Worm (Caenorhabditis elegans): ENCODE data around the gene C18B2.5.

Gene C18B2.5

ce11 chrX:3602622-3603021, 8.3 kb downstream of the C18B2.5 start:
- no peak for TF ChIP-seq tab-1 (GFP tag; IDR thresholded peaks at IDR 0.05)
- no peak for TF ChIP-seq klf-2 (GFP tag; conservative IDR thresholded peaks at IDR 0.05)
- no peak for TF ChIP-seq ref-1 (GFP tag; conservative IDR thresholded peaks at IDR 0.05)
- TF ChIP-seq cog-1 (tag; optimal IDR thresholded peaks at IDR 0.05) = no peak

ce11 chrX:3601531-3601930, 9.4 kb downstream of the C18B2.5 start, which contains the start of gene C18B2.3:
C18B2.3 (plus strand) TSS chrX:3601831.
- TF ChIP-seq ref-1 (GFP tag; conservative IDR thresholded peaks at IDR 0.05) = no peak
- TF ChIP-seq med-1 (GFP tag; optimal IDR thresholded peaks at IDR 0.05; ENCODE audit: insufficient read depth) = no peak
- TF ChIP-seq flt-1 (GFP tag; IDR thresholded peaks at IDR 0.05) = no peak

- TF ChIP-seq flt-1 (GFP tag; IDR thresholded peaks at IDR 0.05) = no peak
- no peak for TF ChIP-seq ref-1 (GFP tag; conservative IDR thresholded peaks at IDR 0.05)
- TF ChIP-seq ztf-29 (GFP tag; IDR thresholded peaks at IDR 0.05) = no peak
- no peak for TF ChIP-seq cog-1 (tag; optimal IDR thresholded peaks at IDR 0.05)
- no peak for TF ChIP-seq med-1 (GFP tag; optimal IDR thresholded peaks at IDR 0.05; ENCODE audit: insufficient read depth)
- TF ChIP-seq T22C8.4 (GFP tag; IDR thresholded peaks at IDR 0.05) = no peak
- TF ChIP-seq tab-1 (GFP tag; IDR thresholded peaks at IDR 0.05) = no peak
- no peak for TF ChIP-seq ztf-23 (GFP tag; IDR thresholded peaks at IDR 0.05)
- TF ChIP-seq klf-2 (GFP tag; conservative IDR thresholded peaks at IDR 0.05) = no peak
Measured at ce11 chrX:3600390-3600789, 10.5 kb downstream of the C18B2.5 start, which contains the start of gene cgr-1. cgr-1 (minus strand) TSS chrX:3600457.

ce11 chrX:3599860-3600259, 11.0 kb downstream of the C18B2.5 start:
- TF ChIP-seq klf-2 (GFP tag; conservative IDR thresholded peaks at IDR 0.05) (no peak), ztf-29 (GFP tag; IDR thresholded peaks at IDR 0.05) (no peak), cog-1 (tag; optimal IDR thresholded peaks at IDR 0.05) (no peak), med-1 (GFP tag; optimal IDR thresholded peaks at IDR 0.05; ENCODE audit: insufficient read depth) (no peak), ref-1 (GFP tag; conservative IDR thresholded peaks at IDR 0.05) (no peak), T22C8.4 (GFP tag; IDR thresholded peaks at IDR 0.05) (no peak), tab-1 (GFP tag; IDR thresholded peaks at IDR 0.05) (no peak), ztf-23 (GFP tag; IDR thresholded peaks at IDR 0.05) (no peak), flt-1 (GFP tag; IDR thresholded peaks at IDR 0.05) (no peak)

ce11 chrX:3596967-3597366, 13.9 kb downstream of the C18B2.5 start:
- TF ChIP-seq ztf-29 (GFP tag; IDR thresholded peaks at IDR 0.05) = no peak
- no peak for TF ChIP-seq med-1 (GFP tag; optimal IDR thresholded peaks at IDR 0.05; ENCODE audit: insufficient read depth)
- no peak for TF ChIP-seq tab-1 (GFP tag; IDR thresholded peaks at IDR 0.05)
- TF ChIP-seq klf-2 (GFP tag; conservative IDR thresholded peaks at IDR 0.05) = no peak
- TF ChIP-seq ztf-23 (GFP tag; IDR thresholded peaks at IDR 0.05) = no peak
- no peak for TF ChIP-seq ref-1 (GFP tag; conservative IDR thresholded peaks at IDR 0.05)
- no peak for TF ChIP-seq flt-1 (GFP tag; IDR thresholded peaks at IDR 0.05)
- no peak for TF ChIP-seq T22C8.4 (GFP tag; IDR thresholded peaks at IDR 0.05)
- no peak for TF ChIP-seq cog-1 (tag; optimal IDR thresholded peaks at IDR 0.05)

- no peak for TF ChIP-seq ref-1 (GFP tag; conservative IDR thresholded peaks at IDR 0.05)
Measured at ce11 chrX:3596303-3596772, 14.6 kb downstream of the C18B2.5 start, which contains the start of gene T27A10.6. T27A10.6 (minus strand) TSS chrX:3596353.

ce11 chrX:3590510-3590909, 20.4 kb downstream of the C18B2.5 start:
- TF ChIP-seq ztf-29 (GFP tag; IDR thresholded peaks at IDR 0.05) (no peak), flt-1 (GFP tag; IDR thresholded peaks at IDR 0.05) (no peak), med-1 (GFP tag; optimal IDR thresholded peaks at IDR 0.05; ENCODE audit: insufficient read depth) (no peak), tab-1 (GFP tag; IDR thresholded peaks at IDR 0.05) (no peak), ref-1 (GFP tag; conservative IDR thresholded peaks at IDR 0.05) (no peak), cog-1 (tag; optimal IDR thresholded peaks at IDR 0.05) (no peak), ztf-23 (GFP tag; IDR thresholded peaks at IDR 0.05) (no peak), T22C8.4 (GFP tag; IDR thresholded peaks at IDR 0.05) (no peak), klf-2 (GFP tag; conservative IDR thresholded peaks at IDR 0.05) (no peak)

ce11 chrX:3585625-3586024, 25.3 kb downstream of the C18B2.5 start, which contains the start of gene T27A10.2:
T27A10.2 (plus strand) TSS chrX:3585957.
- no peak for TF ChIP-seq cog-1 (tag; optimal IDR thresholded peaks at IDR 0.05)

ce11 chrX:3584481-3584880, 26.4 kb downstream of the C18B2.5 start:
- TF ChIP-seq ref-1 (GFP tag; conservative IDR thresholded peaks at IDR 0.05) (no peak), T22C8.4 (GFP tag; IDR thresholded peaks at IDR 0.05) (no peak), ztf-23 (GFP tag; IDR thresholded peaks at IDR 0.05) (no peak), klf-2 (GFP tag; conservative IDR thresholded peaks at IDR 0.05) (no peak), cog-1 (tag; optimal IDR thresholded peaks at IDR 0.05) (no peak), ztf-29 (GFP tag; IDR thresholded peaks at IDR 0.05) (no peak), med-1 (GFP tag; optimal IDR thresholded peaks at IDR 0.05; ENCODE audit: insufficient read depth) (no peak), flt-1 (GFP tag; IDR thresholded peaks at IDR 0.05) (no peak), tab-1 (GFP tag; IDR thresholded peaks at IDR 0.05) (no peak)

- no peak for TF ChIP-seq ztf-29 (GFP tag; IDR thresholded peaks at IDR 0.05)
- TF ChIP-seq T22C8.4 (GFP tag; IDR thresholded peaks at IDR 0.05) = no peak
- no peak for TF ChIP-seq ref-1 (GFP tag; conservative IDR thresholded peaks at IDR 0.05)
- TF ChIP-seq tab-1 (GFP tag; IDR thresholded peaks at IDR 0.05) = no peak
Measured at ce11 chrX:3583436-3583835, 27.5 kb downstream of the C18B2.5 start.

ce11 chrX:3581813-3582212, 29.1 kb downstream of the C18B2.5 start:
- TF ChIP-seq flt-1 (GFP tag; IDR thresholded peaks at IDR 0.05) (no peak), ztf-23 (GFP tag; IDR thresholded peaks at IDR 0.05) (no peak), ref-1 (GFP tag; conservative IDR thresholded peaks at IDR 0.05) (no peak), ztf-29 (GFP tag; IDR thresholded peaks at IDR 0.05) (no peak), T22C8.4 (GFP tag; IDR thresholded peaks at IDR 0.05) (no peak), cog-1 (tag; optimal IDR thresholded peaks at IDR 0.05) (no peak), tab-1 (GFP tag; IDR thresholded peaks at IDR 0.05) (no peak), klf-2 (GFP tag; conservative IDR thresholded peaks at IDR 0.05) (no peak), med-1 (GFP tag; optimal IDR thresholded peaks at IDR 0.05; ENCODE audit: insufficient read depth) (no peak)
